Worm (Caenorhabditis elegans) whole organism, L2 larva: ENCODE measurements around the gene gfat-1.

ENCODE experiments used
- R02D3.7 ChIP-seq: fragments of 150-350 bp; optimal IDR thresholded peaks from 2 replicates; lab custom pipeline; 2014; ENCODE audit warnings: missing biosample characterization, missing genetic modification characterization
- aly-2 ChIP-seq: fragments of 150-350 bp; optimal IDR thresholded peaks from 2 replicates; lab custom pipeline; 2014; ENCODE audit warnings: missing biosample characterization, missing genetic modification characterization
- ama-1 ChIP-seq: fragments of 150-350 bp; optimal IDR thresholded peaks from 2 replicates; lab custom pipeline; 2018; ENCODE audit warnings: inconsistent platforms
- blmp-1 ChIP-seq: sonication (generic microtip); optimal IDR thresholded peaks from 2 replicates; lab custom pipeline; 2017; ENCODE audit warnings: missing genetic modification characterization, mild to moderate bottlenecking, missing compliant biosample characterization, antibody characterized with exemption, moderate library complexity; ENCODE audit not compliant: insufficient read depth
- ceh-16 ChIP-seq: fragments of 150-350 bp; optimal IDR thresholded peaks from 2 replicates; lab custom pipeline; 2014; ENCODE audit warnings: missing biosample characterization, missing genetic modification characterization
- ceh-82 ChIP-seq: fragments of 150-350 bp; optimal IDR thresholded peaks from 2 replicates; lab custom pipeline; 2014; ENCODE audit warnings: missing biosample characterization, missing genetic modification characterization
- crh-2 ChIP-seq: sonication (generic microtip); optimal IDR thresholded peaks from 2 replicates; lab custom pipeline; 2017; ENCODE audit warnings: missing biosample characterization, missing genetic modification characterization
- dmd-4 ChIP-seq: sonication (generic microtip); optimal IDR thresholded peaks from 2 replicates; lab custom pipeline; 2017; ENCODE audit warnings: missing biosample characterization, missing genetic modification characterization
- egl-27 ChIP-seq: sonication (generic microtip); optimal IDR thresholded peaks from 3 replicates; lab custom pipeline; 2017; ENCODE audit warnings: missing biosample characterization, missing genetic modification reagents, missing genetic modification characterization
- elt-1 ChIP-seq: fragments of 150-350 bp; optimal IDR thresholded peaks from 2 replicates; lab custom pipeline; 2014; ENCODE audit warnings: missing biosample characterization, missing genetic modification characterization
- gmeb-1 ChIP-seq: fragments of 150-350 bp; optimal IDR thresholded peaks from 2 replicates; lab custom pipeline; 2014; ENCODE audit warnings: missing biosample characterization, missing genetic modification characterization
- lin-13 ChIP-seq: fragments of 150-350 bp; optimal IDR thresholded peaks from 2 replicates; lab custom pipeline; 2014; ENCODE audit warnings: missing biosample characterization, missing genetic modification reagents, missing genetic modification characterization
- lin-39 ChIP-seq: fragments of 150-350 bp; optimal IDR thresholded peaks from 2 replicates; lab custom pipeline; 2014; ENCODE audit warnings: missing biosample characterization, missing genetic modification reagents, missing genetic modification characterization
- lsy-2 ChIP-seq, 2 experiments: fragments of 150-350 bp in 1 of 2; sonication (generic microtip) in 1 of 2; optimal IDR thresholded peaks; 2 replicates each; lab custom pipeline; 2014 to 2017; ENCODE audit warnings: missing biosample characterization in 2 of 2, missing genetic modification characterization in 2 of 2
- mab-5 ChIP-seq: fragments of 150-350 bp; optimal IDR thresholded peaks from 2 replicates; lab custom pipeline; 2014; ENCODE audit warnings: missing biosample characterization, missing genetic modification characterization
- mbf-1 ChIP-seq: sonication (generic microtip); optimal IDR thresholded peaks from 2 replicates; lab custom pipeline; 2017; ENCODE audit warnings: missing biosample characterization, missing genetic modification characterization
- mdl-1 ChIP-seq, 2 experiments: fragments of 150-350 bp in 1 of 2; sonication (generic microtip) in 1 of 2; optimal IDR thresholded peaks; 2 replicates each; lab custom pipeline; 2017; ENCODE audit warnings: missing biosample characterization in 2 of 2, missing genetic modification characterization in 2 of 2
- nhr-10 ChIP-seq: sonication (generic microtip); optimal IDR thresholded peaks from 2 replicates; lab custom pipeline; 2017; ENCODE audit warnings: missing biosample characterization, missing genetic modification characterization
- nhr-11 ChIP-seq: fragments of 150-350 bp; optimal IDR thresholded peaks from 2 replicates; lab custom pipeline; 2014; ENCODE audit warnings: missing biosample characterization, missing genetic modification characterization
- nhr-129 ChIP-seq: fragments of 150-350 bp; optimal IDR thresholded peaks from 2 replicates; lab custom pipeline; 2014; ENCODE audit warnings: missing biosample characterization, missing genetic modification characterization
- nhr-21 ChIP-seq: fragments of 150-350 bp; optimal IDR thresholded peaks from 2 replicates; lab custom pipeline; 2014; ENCODE audit warnings: missing biosample characterization, missing genetic modification characterization
- nhr-237 ChIP-seq: fragments of 150-350 bp; optimal IDR thresholded peaks from 2 replicates; lab custom pipeline; 2014; ENCODE audit warnings: missing biosample characterization, missing genetic modification characterization
- nhr-6 ChIP-seq: fragments of 150-350 bp; optimal IDR thresholded peaks from 2 replicates; lab custom pipeline; 2014; ENCODE audit warnings: missing biosample characterization, missing genetic modification characterization
- nhr-77 ChIP-seq: fragments of 150-350 bp; optimal IDR thresholded peaks from 2 replicates; lab custom pipeline; 2014; ENCODE audit warnings: missing biosample characterization, missing genetic modification characterization
- peb-1 ChIP-seq: fragments of 150-350 bp; optimal IDR thresholded peaks from 2 replicates; lab custom pipeline; 2014; ENCODE audit warnings: missing biosample characterization, missing genetic modification characterization
- sem-4 ChIP-seq: fragments of 150-350 bp; optimal IDR thresholded peaks from 2 replicates; lab custom pipeline; 2014; ENCODE audit warnings: missing biosample characterization, missing genetic modification reagents, missing genetic modification characterization
- skn-1 ChIP-seq: sonication (generic microtip); optimal IDR thresholded peaks from 2 replicates; lab custom pipeline; 2017; ENCODE audit warnings: missing biosample characterization, missing genetic modification characterization
- sma-3 ChIP-seq: sonication (generic microtip); optimal IDR thresholded peaks from 2 replicates; lab custom pipeline; 2016; ENCODE audit warnings: missing genetic modification reagents, missing genetic modification characterization, missing compliant biosample characterization
- sma-9 ChIP-seq, 2 experiments: fragments of 150-350 bp in 1 of 2; sonication (generic microtip) in 1 of 2; optimal IDR thresholded peaks; 2 replicates each; lab custom pipeline; 2014 to 2016; ENCODE audit warnings: missing genetic modification characterization in 2 of 2, mild to moderate bottlenecking in 1 of 2, missing biosample characterization in 1 of 2, missing compliant biosample characterization in 1 of 2, missing genetic modification reagents in 1 of 2, moderate library complexity in 1 of 2
- snpc-4 ChIP-seq: fragments of 150-350 bp; optimal IDR thresholded peaks from 2 replicates; lab custom pipeline; 2014; ENCODE audit warnings: missing biosample characterization, missing genetic modification characterization
- unc-39 ChIP-seq: fragments of 150-350 bp; optimal IDR thresholded peaks from 2 replicates; lab custom pipeline; 2014; ENCODE audit warnings: missing biosample characterization, missing genetic modification characterization
- unc-55 ChIP-seq: fragments of 150-350 bp; sonication (generic microtip); optimal IDR thresholded peaks from 3 replicates; lab custom pipeline; 2014; ENCODE audit warnings: missing biosample characterization, missing genetic modification reagents, missing genetic modification characterization
- unc-62 ChIP-seq: fragments of 150-350 bp; optimal IDR thresholded peaks from 2 replicates; lab custom pipeline; 2014; ENCODE audit warnings: missing biosample characterization, missing genetic modification reagents, missing genetic modification characterization
- zag-1 ChIP-seq: fragments of 150-350 bp; optimal IDR thresholded peaks from 2 replicates; lab custom pipeline; 2014; ENCODE audit warnings: missing biosample characterization, missing genetic modification characterization
- ztf-1 ChIP-seq: fragments of 200-800 bp; sonication (Bioruptor generic); conservative IDR thresholded peaks from 2 replicates; pipeline ENCODE4 v1.3.6; 2022; ENCODE audit warnings: missing genetic modification characterization, missing compliant biosample characterization
- ztf-11 ChIP-seq: sonication (generic microtip); optimal IDR thresholded peaks from 2 replicates; lab custom pipeline; 2017; ENCODE audit warnings: missing biosample characterization, missing genetic modification characterization

gfat-1 gene

DNA sequence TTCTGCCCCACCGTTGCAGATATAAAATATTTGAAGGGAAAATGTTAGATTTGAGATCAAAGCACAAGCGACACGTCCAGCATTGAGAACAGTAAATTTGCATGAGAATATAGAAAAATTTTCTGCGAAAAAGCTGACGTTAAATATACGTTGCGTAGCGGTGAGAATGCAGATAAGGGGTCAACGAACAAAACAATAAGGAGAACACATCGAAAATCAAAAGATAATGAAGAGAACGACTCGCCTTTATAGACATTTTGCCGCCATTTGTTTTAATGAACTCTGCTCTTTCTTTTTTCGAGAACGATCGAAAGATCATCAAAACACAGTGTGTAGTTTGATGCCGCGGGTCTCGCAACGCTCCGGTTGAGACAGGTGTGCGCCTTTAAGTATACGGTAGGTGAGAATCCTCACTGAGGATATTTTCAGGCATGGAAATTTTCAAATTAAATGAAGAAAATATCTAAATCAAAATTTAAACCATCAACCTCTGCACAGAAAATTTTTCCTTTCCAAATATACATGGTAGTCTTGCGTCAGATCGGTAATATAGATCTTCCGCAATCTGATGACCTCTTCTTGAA lies 1.0 kb upstream of the gfat-1 start:
- TF ChIP-seq nhr-10 (no peak), lin-39 (tag; lab: Kevin White, UChicago) (no peak), mdl-1 (tag; optimal IDR thresholded peaks at IDR 0.05; lab: Kevin White, UChicago) (no peak), ztf-11 (tag; lab: Kevin White, UChicago) (no peak), dmd-4 (tag; lab: Kevin White, UChicago) (no peak), nhr-237 (tag; lab: Kevin White, UChicago) (no peak), sma-9 (GFP tag; optimal IDR thresholded peaks at IDR 0.05; lab: Kevin White, UChicago) (peak; percentile 77), sma-9 (tag; optimal IDR thresholded peaks at IDR 0.05; lab: Kevin White, UChicago) (no peak), elt-1 (no peak), unc-39 (tag; lab: Kevin White, UChicago) (no peak), sma-3 (GFP tag; lab: Kevin White, UChicago) (peak; percentile 59), lsy-2 (tag; optimal IDR thresholded peaks at IDR 0.05; lab: Kevin White, UChicago) (peak in 1 of 2 experiments; percentile 8), blmp-1 (tag; lab: Kevin White, UChicago) (no peak)

DNA sequence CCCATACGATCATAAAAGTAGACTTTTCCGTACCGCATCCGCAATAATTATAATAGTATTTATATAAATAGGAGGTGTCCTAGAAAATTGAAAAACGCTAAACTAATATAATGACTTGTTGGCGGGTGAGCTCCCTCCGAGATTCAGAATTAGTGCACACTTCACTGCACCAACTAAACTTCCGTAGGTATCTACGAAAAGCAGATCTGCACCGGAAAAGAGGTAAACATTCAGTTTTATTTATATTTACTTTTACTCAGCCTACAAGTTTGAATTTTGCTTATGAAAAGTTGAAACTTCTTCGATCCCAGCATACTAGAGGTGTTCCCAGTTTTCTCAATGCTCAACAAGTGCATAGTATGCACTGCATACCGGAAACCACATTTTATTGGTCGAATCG lies 3.2 kb downstream of the gfat-1 start, which contains the start of gene F07A11.1:
Gene F07A11.1, minus strand, starts transcription at position 101 of the 400 bp plus-strand sequence.
- no peak for TF ChIP-seq zag-1 (tag; lab: Kevin White, UChicago)

DNA sequence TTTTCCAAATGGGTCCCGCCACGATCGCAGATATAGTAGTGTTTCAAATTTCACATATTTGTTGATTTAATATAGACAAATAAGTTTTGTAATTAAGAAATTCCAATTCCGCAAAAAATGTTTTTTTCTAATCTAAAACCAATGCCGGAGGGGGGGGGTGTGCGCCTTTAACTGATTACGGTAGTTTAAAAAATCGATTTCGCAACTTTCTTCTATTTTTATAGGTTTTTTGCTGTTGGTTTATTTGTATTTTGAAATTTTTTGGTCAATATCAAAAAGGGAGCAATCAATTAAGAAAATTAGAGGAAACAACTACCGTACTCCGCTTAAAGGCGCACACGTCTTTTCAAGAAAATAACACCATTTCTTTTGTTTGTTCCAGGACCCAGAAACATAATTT lies 3.7 kb downstream of the gfat-1 start:
- no peak for TF ChIP-seq nhr-237 (tag; lab: Kevin White, UChicago)
- TF ChIP-seq crh-2 (tag; lab: Kevin White, UChicago): no peak
- no peak for TF ChIP-seq R02D3.7 (tag; lab: Kevin White, UChicago)
- no peak for TF ChIP-seq lsy-2 (tag; optimal IDR thresholded peaks at IDR 0.05; lab: Kevin White, UChicago)
- TF ChIP-seq nhr-6 (tag; lab: Kevin White, UChicago): no peak
- TF ChIP-seq peb-1 (tag; lab: Kevin White, UChicago): no peak
- no peak for TF ChIP-seq zag-1 (tag; lab: Kevin White, UChicago)

DNA sequence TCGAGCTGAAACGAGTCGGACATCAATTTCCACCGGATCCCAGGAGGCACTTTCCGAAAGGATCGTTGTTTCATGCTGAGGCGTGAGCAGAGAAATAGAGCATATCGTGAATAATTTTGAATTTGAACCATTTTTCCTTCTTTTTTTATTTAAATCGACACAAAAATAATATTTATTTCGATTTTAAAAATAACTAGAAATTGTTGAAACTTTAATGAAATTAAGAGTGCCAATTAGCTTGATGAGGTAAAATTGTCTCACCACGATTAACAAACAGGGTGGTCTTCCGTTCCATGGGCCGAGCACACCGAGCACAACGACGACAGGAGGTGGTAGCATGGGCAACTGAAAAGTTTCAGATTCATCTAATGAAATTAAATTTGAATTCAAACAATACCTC lies 6.9 kb downstream of the gfat-1 start:
- no peak for TF ChIP-seq peb-1 (tag; lab: Kevin White, UChicago)
- TF ChIP-seq sem-4: no peak
- no peak for TF ChIP-seq snpc-4
- no peak for TF ChIP-seq mbf-1 (tag; lab: Kevin White, UChicago)
- TF ChIP-seq nhr-129 (tag; lab: Kevin White, UChicago): no peak
- no peak for TF ChIP-seq mdl-1 (tag; optimal IDR thresholded peaks at IDR 0.05; lab: Kevin White, UChicago)
- no peak for TF ChIP-seq ceh-16 (tag; lab: Kevin White, UChicago)
- no peak for TF ChIP-seq ztf-1 (GFP tag; lab: Robert Waterston, UW)
- no peak for TF ChIP-seq nhr-21 (tag; lab: Kevin White, UChicago)
- TF ChIP-seq skn-1 (tag; lab: Kevin White, UChicago): no peak
- no peak for TF ChIP-seq R02D3.7 (tag; lab: Kevin White, UChicago)
- no peak for TF ChIP-seq unc-55
- TF ChIP-seq nhr-10: no peak
- no peak for TF ChIP-seq mab-5
- no peak for TF ChIP-seq egl-27
- TF ChIP-seq unc-62 (GFP tag; lab: Kevin White, UChicago): no peak
- no peak for TF ChIP-seq ceh-82 (tag; lab: Kevin White, UChicago)
- no peak for TF ChIP-seq nhr-77 (tag; lab: Kevin White, UChicago)

DNA sequence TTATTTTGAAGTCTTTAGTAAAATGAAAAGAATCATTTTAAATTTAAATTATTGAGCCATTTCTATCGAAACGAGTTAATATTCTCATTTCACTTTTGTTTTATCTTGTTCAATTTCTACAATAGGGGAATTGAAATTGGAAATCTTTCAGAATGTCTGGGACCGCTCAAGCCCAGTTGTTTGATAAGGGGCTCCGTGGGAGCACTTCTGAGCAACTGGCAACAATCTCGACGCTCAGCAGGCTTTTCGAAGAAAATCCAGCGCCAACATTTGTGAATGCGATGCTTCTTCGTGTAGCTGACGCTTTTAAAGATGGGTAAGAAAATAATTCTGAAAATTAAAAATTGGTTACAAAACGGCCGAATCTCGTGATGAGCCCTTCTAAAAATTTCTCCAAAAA lies 12.5 kb downstream of the gfat-1 start, which contains the start of gene ints-7:
Gene ints-7, plus strand, starts transcription at position 152 of the 400 bp plus-strand sequence.
- TF ChIP-seq nhr-11 (tag; lab: Kevin White, UChicago) (no peak), ama-1 (lab: Kevin White, UChicago) (no peak), R02D3.7 (tag; lab: Kevin White, UChicago) (no peak), zag-1 (tag; lab: Kevin White, UChicago) (no peak), dmd-4 (tag; lab: Kevin White, UChicago) (no peak), sma-9 (GFP tag; optimal IDR thresholded peaks at IDR 0.05; lab: Kevin White, UChicago) (no peak), sma-9 (tag; optimal IDR thresholded peaks at IDR 0.05; lab: Kevin White, UChicago) (no peak), aly-2 (tag; lab: Kevin White, UChicago) (no peak), gmeb-1 (tag; lab: Kevin White, UChicago) (no peak), lin-13 (GFP tag; lab: Kevin White, UChicago) (no peak)
